Comparison of ENCODE assay signal across 2 fruit fly cellular contexts in the genomic region with DNA sequence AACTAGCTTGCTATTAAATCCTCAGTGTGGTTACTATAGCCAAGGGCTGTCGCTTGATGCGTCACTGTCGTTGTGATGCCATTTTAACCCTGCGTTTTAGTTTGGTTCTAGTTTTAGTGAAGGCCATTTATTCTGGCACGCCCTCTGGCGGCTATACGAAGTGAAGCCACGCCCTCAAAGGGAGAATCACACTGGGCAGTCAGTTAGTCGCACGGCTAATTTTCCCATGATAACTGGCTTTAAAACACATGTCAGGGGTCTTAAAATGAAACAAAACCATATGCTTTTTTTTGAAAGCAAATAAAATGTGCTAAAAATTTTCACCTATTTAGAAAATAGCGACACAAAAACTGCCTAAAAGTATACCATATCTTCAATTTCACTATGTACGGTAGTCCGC.
TF ChIP-seq lines count a peak whose summit lies in the region.

No protein-coding gene starts in this region.

- TF ChIP-seq CTCF in S2 (optimal IDR thresholded peaks at IDR 0.05; lab: Kevin White, UChicago): peak; percentile 79 to 80
- peak; percentile 85 for TF ChIP-seq CTCF in whole organism, embryonic (GFP tag; optimal IDR thresholded peaks at IDR 0.05; lab: Kevin White, UChicago)

TF ChIP-seq in whole organism, embryonic, 481 proteins besides CTCF, POLR2A, EP300 and RAD21:
- TF ChIP-seq CG3065 (GFP tag; optimal IDR thresholded peaks at IDR 0.05; lab: Kevin White, UChicago) (peak; percentile 73), CG14667 (GFP tag; IDR thresholded peaks at IDR 0.05; lab: Robert Waterston, UW) (no peak)
